Fruit fly (Drosophila melanogaster) whole organism, embryonic: ENCODE data around the gene bark.

Experiments used
- ATbp ChIP-seq: fragments of 200-800 bp; sonication (Bioruptor generic); optimal IDR thresholded peaks from 2 replicates; lab custom pipeline; 2017; ENCODE audit warnings: missing biosample characterization, mild to moderate bottlenecking, missing genetic modification characterization, missing genetic modification reagents
- Aef1 ChIP-seq: fragments of 200-800 bp; sonication (Bioruptor generic); IDR thresholded peaks from 3 replicates; pipeline ENCODE4 v1.3.6; 2022; ENCODE audit warnings: missing biosample characterization, missing genetic modification characterization
- Bteb2 ChIP-seq: fragments of 200-800 bp; sonication (Bioruptor generic); optimal IDR thresholded peaks from 2 replicates; lab custom pipeline; 2016; ENCODE audit warnings: missing biosample characterization, missing genetic modification characterization
- CG11560 ChIP-seq: fragments of 200-800 bp; sonication (Bioruptor generic); IDR thresholded peaks from 3 replicates; pipeline ENCODE4 v1.3.6; 2022; ENCODE audit warnings: missing biosample characterization, missing genetic modification characterization
- CG11695 ChIP-seq: fragments of 200-800 bp; sonication (Bioruptor generic); IDR thresholded peaks from 3 replicates; pipeline ENCODE4 v1.3.6; 2022; ENCODE audit warnings: missing biosample characterization, missing genetic modification characterization
- CG12155 ChIP-seq: fragments of 200-800 bp; sonication (Bioruptor generic); optimal IDR thresholded peaks from 3 replicates; lab custom pipeline; 2016; ENCODE audit warnings: missing biosample characterization, missing genetic modification characterization
- CG12744 ChIP-seq: fragments of 200-800 bp; sonication (Bioruptor generic); optimal IDR thresholded peaks from 2 replicates; lab custom pipeline; 2016; ENCODE audit warnings: missing biosample characterization, missing genetic modification characterization
- CG13287 ChIP-seq: fragments of 200-800 bp; sonication (Bioruptor generic); IDR thresholded peaks from 2 replicates; pipeline ENCODE4 v1.3.6; 2022; ENCODE audit warnings: missing biosample characterization, missing genetic modification characterization; ENCODE audit not compliant: partially characterized antibody
- CG13424 ChIP-seq: fragments of 200-800 bp; sonication (Bioruptor generic); optimal IDR thresholded peaks from 2 replicates; lab custom pipeline; 2019; ENCODE audit warnings: missing biosample characterization, mild to moderate bottlenecking, missing genetic modification characterization, moderate library complexity
- CG13624 ChIP-seq: fragments of 200-800 bp; sonication (Bioruptor generic); optimal IDR thresholded peaks from 2 replicates; lab custom pipeline; 2016; ENCODE audit warnings: missing biosample characterization, missing genetic modification characterization
- CG14710 ChIP-seq: fragments of 200-800 bp; sonication (Bioruptor generic); optimal IDR thresholded peaks from 3 replicates; lab custom pipeline; 2019; ENCODE audit warnings: missing biosample characterization, mild to moderate bottlenecking, missing genetic modification characterization, moderate library complexity
- CG1529 ChIP-seq: fragments of 200-800 bp; sonication (Bioruptor generic); optimal IDR thresholded peaks from 3 replicates; lab custom pipeline; 2018; ENCODE audit warnings: missing biosample characterization, missing genetic modification characterization
- CG17568 ChIP-seq: fragments of 200-800 bp; sonication (Bioruptor generic); optimal IDR thresholded peaks from 2 replicates; lab custom pipeline; 2018; ENCODE audit warnings: missing biosample characterization, mild to moderate bottlenecking, missing genetic modification characterization, moderate library complexity
- CG18476 ChIP-seq: fragments of 200-800 bp; sonication (Bioruptor generic); optimal IDR thresholded peaks from 2 replicates; lab custom pipeline; 2016; ENCODE audit warnings: missing biosample characterization, mild to moderate bottlenecking, missing genetic modification characterization
- CG2202 ChIP-seq: fragments of 200-800 bp; sonication (Bioruptor generic); optimal IDR thresholded peaks from 2 replicates; lab custom pipeline; 2018; ENCODE audit warnings: missing biosample characterization, mild to moderate bottlenecking, missing genetic modification characterization
- CG2712 ChIP-seq: fragments of 200-800 bp; optimal IDR thresholded peaks from 3 replicates; lab custom pipeline; 2019; ENCODE audit warnings: missing biosample characterization, mild to moderate bottlenecking, missing genetic modification characterization, moderate library complexity
- CG31365 ChIP-seq: fragments of 200-800 bp; sonication (Bioruptor generic); optimal IDR thresholded peaks from 2 replicates; lab custom pipeline; 2018; ENCODE audit warnings: missing biosample characterization, mild to moderate bottlenecking, missing genetic modification characterization
- CG34224 ChIP-seq: fragments of 200-800 bp; sonication (Bioruptor generic); IDR thresholded peaks from 3 replicates; pipeline ENCODE4 v1.3.6; 2022; ENCODE audit warnings: missing biosample characterization, missing genetic modification characterization; ENCODE audit not compliant: partially characterized antibody
- CG34376 ChIP-seq: fragments of 200-800 bp; sonication (Bioruptor generic); optimal IDR thresholded peaks from 2 replicates; lab custom pipeline; 2018; ENCODE audit warnings: missing biosample characterization, mild to moderate bottlenecking, missing genetic modification characterization
- CG4282 ChIP-seq: fragments of 200-800 bp; sonication (Bioruptor generic); optimal IDR thresholded peaks from 2 replicates; lab custom pipeline; 2016; ENCODE audit warnings: missing biosample characterization, missing genetic modification characterization
- CG5180 ChIP-seq: fragments of 200-800 bp; sonication (Bioruptor generic); optimal IDR thresholded peaks from 3 replicates; lab custom pipeline; 2017; ENCODE audit warnings: missing biosample characterization, missing genetic modification characterization, mild to moderate bottlenecking, moderate library complexity, missing genetic modification reagents
- CG6689 ChIP-seq: fragments of 200-800 bp; sonication (Bioruptor generic); IDR thresholded peaks from 2 replicates; pipeline ENCODE4 v1.3.6; 2022; ENCODE audit warnings: missing biosample characterization, missing genetic modification characterization
- CG6765 ChIP-seq: fragments of 200-800 bp; sonication (Bioruptor generic); optimal IDR thresholded peaks from 3 replicates; lab custom pipeline; 2017; ENCODE audit warnings: missing biosample characterization, mild to moderate bottlenecking, missing genetic modification characterization
- CG9437 ChIP-seq: fragments of 200-800 bp; sonication (Bioruptor generic); optimal IDR thresholded peaks from 2 replicates; lab custom pipeline; 2018; ENCODE audit warnings: missing biosample characterization, mild to moderate bottlenecking, missing genetic modification characterization
- Chrac-16 ChIP-seq: fragments of 200-800 bp; sonication (Bioruptor generic); optimal IDR thresholded peaks from 3 replicates; lab custom pipeline; 2016; ENCODE audit warnings: missing biosample characterization, missing genetic modification characterization
- D19A ChIP-seq: fragments of 200-800 bp; optimal IDR thresholded peaks from 3 replicates; lab custom pipeline; 2019; ENCODE audit warnings: missing biosample characterization, mild to moderate bottlenecking, missing genetic modification characterization, moderate library complexity
- Dfd ChIP-seq, 2 experiments: fragments of >200 bp; optimal IDR thresholded peaks; 2 replicates each; lab custom pipeline; 2017; ENCODE audit warnings: missing biosample characterization in 2 of 2, missing genetic modification characterization in 2 of 2
- Fer1 ChIP-seq: fragments of 200-800 bp; sonication (Bioruptor generic); optimal IDR thresholded peaks from 2 replicates; lab custom pipeline; 2017; ENCODE audit warnings: missing biosample characterization, mild to moderate bottlenecking, missing genetic modification characterization
- Fer3 ChIP-seq: fragments of 200-800 bp; sonication (Bioruptor generic); optimal IDR thresholded peaks from 2 replicates; lab custom pipeline; 2018; ENCODE audit warnings: missing biosample characterization, mild to moderate bottlenecking, missing genetic modification characterization, moderate library complexity
- HHEX ChIP-seq: fragments of 200-800 bp; sonication (Bioruptor generic); optimal IDR thresholded peaks from 3 replicates; lab custom pipeline; 2017; ENCODE audit warnings: missing biosample characterization, mild to moderate bottlenecking, missing genetic modification characterization, missing genetic modification reagents
- Hsf ChIP-seq: fragments of 200-800 bp; sonication (Bioruptor generic); optimal IDR thresholded peaks from 3 replicates; lab custom pipeline; 2016; ENCODE audit warnings: missing biosample characterization, missing genetic modification characterization
- Lpt ChIP-seq: fragments of >200 bp; optimal IDR thresholded peaks from 2 replicates; lab custom pipeline; 2018; ENCODE audit warnings: missing biosample characterization, missing genetic modification characterization
- Mrtf ChIP-seq: fragments of 200-800 bp; sonication (Bioruptor generic); IDR thresholded peaks from 3 replicates; pipeline ENCODE4 v1.3.6; 2022; ENCODE audit warnings: missing biosample characterization, missing genetic modification characterization
- Stat92E ChIP-seq, 3 experiments: fragments of >200 bp in 2 of 3; fragments of 200-800 bp in 1 of 3; sonication (Bioruptor generic) in 1 of 3; optimal IDR thresholded peaks; 2 replicates each; lab custom pipeline; 2017 to 2019; ENCODE audit warnings: missing biosample characterization in 3 of 3, missing genetic modification characterization in 3 of 3, mild to moderate bottlenecking in 1 of 3, moderate library complexity in 1 of 3
- Trl ChIP-seq, 3 experiments: fragments of >200 bp in 2 of 3; fragments of 200-800 bp in 1 of 3; sonication (Bioruptor generic) in 1 of 3; optimal IDR thresholded peaks; 2 replicates in 1 of 3; 3 replicates in 2 of 3; lab custom pipeline; 2016 to 2017; ENCODE audit warnings: missing biosample characterization in 1 of 3, missing genetic modification characterization in 1 of 3
- ab ChIP-seq: fragments of 200-800 bp; sonication (Bioruptor generic); optimal IDR thresholded peaks from 2 replicates; lab custom pipeline; 2016; ENCODE audit warnings: missing biosample characterization, missing genetic modification characterization
- bowl ChIP-seq: fragments of 200-800 bp; sonication (Bioruptor generic); IDR thresholded peaks from 2 replicates; pipeline ENCODE4 v1.3.6; 2022; ENCODE audit warnings: missing biosample characterization, missing genetic modification characterization
- caup ChIP-seq: fragments of 200-800 bp; sonication (Bioruptor generic); optimal IDR thresholded peaks from 3 replicates; lab custom pipeline; 2017; ENCODE audit warnings: missing biosample characterization, mild to moderate bottlenecking, missing genetic modification characterization, moderate library complexity; ENCODE audit not compliant: severe bottlenecking
- dpn ChIP-seq, 2 experiments: fragments of 200-800 bp; sonication (Bioruptor generic); optimal IDR thresholded peaks; 3 replicates each; lab custom pipeline; 2016; ENCODE audit warnings: missing biosample characterization in 2 of 2, missing genetic modification characterization in 2 of 2
- emc ChIP-seq: fragments of 200-800 bp; sonication (Bioruptor generic); optimal IDR thresholded peaks from 2 replicates; lab custom pipeline; 2016; ENCODE audit warnings: missing biosample characterization, missing genetic modification characterization
- fd96Cb ChIP-seq: fragments of 200-800 bp; sonication (Bioruptor generic); optimal IDR thresholded peaks from 2 replicates; lab custom pipeline; 2018; ENCODE audit warnings: missing biosample characterization, mild to moderate bottlenecking, missing genetic modification characterization, moderate library complexity
- gcm2 ChIP-seq: fragments of 200-800 bp; sonication (Bioruptor generic); optimal IDR thresholded peaks from 2 replicates; lab custom pipeline; 2016; ENCODE audit warnings: missing biosample characterization, missing genetic modification characterization
- grn ChIP-seq: fragments of 200-800 bp; sonication (Bioruptor generic); optimal IDR thresholded peaks from 3 replicates; lab custom pipeline; 2017; ENCODE audit warnings: missing biosample characterization, missing genetic modification characterization
- mam ChIP-seq: fragments of 200-800 bp; sonication (Bioruptor generic); optimal IDR thresholded peaks from 3 replicates; lab custom pipeline; 2016; ENCODE audit warnings: missing biosample characterization, missing genetic modification characterization
- salm ChIP-seq: fragments of 200-800 bp; sonication (Bioruptor generic); optimal IDR thresholded peaks from 2 replicates; lab custom pipeline; 2018; ENCODE audit warnings: missing biosample characterization, mild to moderate bottlenecking, missing genetic modification characterization
- sqz ChIP-seq: fragments of 200-800 bp; sonication (Bioruptor generic); optimal IDR thresholded peaks from 3 replicates; lab custom pipeline; 2018; ENCODE audit warnings: missing biosample characterization, mild to moderate bottlenecking, missing genetic modification characterization
- tin ChIP-seq: fragments of 200-800 bp; sonication (Bioruptor generic); optimal IDR thresholded peaks from 3 replicates; lab custom pipeline; 2016; ENCODE audit warnings: missing biosample characterization, missing genetic modification characterization

Gene bark

DNA sequence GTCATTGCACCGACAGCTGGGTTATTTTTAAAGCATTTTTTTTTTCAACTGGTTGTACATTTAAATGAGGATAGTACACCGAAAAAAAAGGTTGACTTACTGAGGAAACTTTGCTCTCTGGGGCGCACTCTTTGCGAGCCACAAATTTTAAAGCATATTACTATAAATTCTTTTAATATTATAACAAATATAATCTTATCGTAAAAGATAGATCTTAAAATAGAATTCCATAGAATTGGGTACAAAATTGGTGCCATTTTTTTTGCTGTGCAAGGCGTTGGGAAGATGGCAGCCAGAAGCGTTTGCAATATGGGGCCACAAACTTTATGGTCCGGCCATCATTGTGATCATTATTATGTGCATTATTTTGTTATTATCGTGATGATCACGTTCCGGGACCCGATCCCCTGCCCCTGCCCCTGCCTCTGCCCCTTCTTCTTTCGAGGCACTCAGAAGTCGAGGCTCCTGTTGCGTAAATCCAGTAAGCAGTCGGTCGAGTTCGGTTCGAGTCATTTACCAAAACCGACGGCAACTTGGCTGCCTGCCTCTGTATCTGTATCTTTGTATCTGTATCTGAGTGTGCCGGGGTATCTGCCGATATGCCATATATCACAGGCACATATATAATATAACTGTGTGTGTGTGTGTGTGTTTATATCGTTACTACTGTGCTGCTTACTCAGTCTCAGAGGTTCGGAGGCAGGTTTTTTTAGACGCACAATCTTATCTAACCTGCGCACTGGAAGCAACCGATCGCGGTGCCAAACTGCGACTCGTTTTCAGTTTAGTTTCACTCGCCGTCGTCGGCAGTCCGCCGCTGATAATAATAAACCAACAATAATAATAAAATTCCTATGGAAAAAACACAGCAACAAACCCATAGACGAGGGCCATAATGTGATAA lies 8.6 kb upstream of the bark start (continued):
- TF ChIP-seq Bteb2 (GFP tag; lab: Kevin White, UChicago) (no peak), ab (GFP tag; lab: Kevin White, UChicago) (no peak), CG11695 (GFP tag; lab: Robert Waterston, UW) (peak; percentile 38; the same call in 1 of the 3 replicates), CG17568 (GFP tag; lab: Kevin White, UChicago) (peak; percentile 21), CG12744 (peak; percentile 16), emc (GFP tag; lab: Kevin White, UChicago) (no peak), CG4282 (GFP tag; lab: Kevin White, UChicago) (no peak), Fer3 (peak; percentile 20), Hsf (GFP tag; lab: Kevin White, UChicago) (no peak), CG14710 (tag; lab: Kevin White, UChicago) (peak; percentile 18), salm (tag; lab: Kevin White, UChicago) (no peak), bowl (peak; percentile 9; the same call in 1 of the 2 replicates), CG6689 (peak; percentile 51; the same call in 1 of the 2 replicates), CG1529 (GFP tag; lab: Kevin White, UChicago) (no peak), grn (GFP tag; lab: Kevin White, UChicago) (peak; percentile 95), Lpt (GFP tag; lab: Kevin White, UChicago) (no peak), CG34224 (GFP tag; lab: Robert Waterston, UW) (peak; percentile 33; the same call in 1 of the 3 replicates), mam (no peak), fd96Cb (tag; lab: Kevin White, UChicago) (peak; percentile 39), CG9437 (GFP tag; lab: Kevin White, UChicago) (no peak), CG11560 (no peak), CG5180 (GFP tag; lab: Kevin White, UChicago) (peak; percentile 1), Dfd (GFP tag; optimal IDR thresholded peaks at IDR 0.05; lab: Kevin White, UChicago) (no peak), CG2202 (tag; lab: Kevin White, UChicago) (no peak), Chrac-16 (GFP tag; lab: Kevin White, UChicago) (no peak), CG18476 (GFP tag; lab: Kevin White, UChicago) (no peak), Mrtf (0 out of 3 replicates have a peak, but pooled peaks have one; percentile 26), CG34376 (GFP tag; lab: Kevin White, UChicago) (peak; percentile 80), CG12155 (GFP tag; lab: Kevin White, UChicago) (peak; percentile 4), tin (peak; percentile 5), CG13624 (peak; percentile 28), CG6765 (GFP tag; lab: Kevin White, UChicago) (peak; percentile 45), gcm2 (GFP tag; lab: Kevin White, UChicago) (no peak), CG13424 (peak; percentile 1), Aef1 (GFP tag; lab: Robert Waterston, UW) (0 out of 3 replicates have a peak, but pooled peaks have one; percentile 18), D19A (tag; lab: Kevin White, UChicago) (peak; percentile 14), Trl (optimal IDR thresholded peaks at IDR 0.05; lab: Kevin White, UChicago) (no peak), Trl (GFP tag; optimal IDR thresholded peaks at IDR 0.05; lab: Kevin White, UChicago) (no peak), CG2712 (tag; lab: Kevin White, UChicago) (peak; percentile 60), caup (GFP tag; lab: Kevin White, UChicago) (peak; percentile 34), Stat92E (GFP tag; optimal IDR thresholded peaks at IDR 0.05; lab: Kevin White, UChicago) (peak in 1 of 3 experiments; percentile 62), dpn (GFP tag; optimal IDR thresholded peaks at IDR 0.05; lab: Kevin White, UChicago) (peak in 1 of 2 experiments; percentile 38), ATbp (GFP tag; lab: Kevin White, UChicago) (peak; percentile 19), CG13287 (GFP tag; lab: Robert Waterston, UW) (peak; percentile 40; the same call in 1 of the 2 replicates), HHEX (GFP tag; lab: Kevin White, UChicago) (peak; percentile 15), CG31365 (tag; lab: Kevin White, UChicago) (peak; percentile 6), Fer1 (GFP tag; lab: Kevin White, UChicago) (peak; percentile 3), sqz (GFP tag; lab: Kevin White, UChicago) (peak; percentile 47)
